Fruit fly (Drosophila melanogaster) whole organism, embryonic: Measurements from ENCODE around the gene Ak1.

Experiments used
- Abd-B ChIP-seq: fragments of 200-800 bp; sonication (Bioruptor generic); optimal IDR thresholded peaks from 2 replicates; lab custom pipeline; 2018; ENCODE audit warnings: missing biosample characterization, mild to moderate bottlenecking, missing genetic modification characterization, moderate library complexity
- CG10209 ChIP-seq: fragments of 200-800 bp; sonication (Bioruptor generic); optimal IDR thresholded peaks from 3 replicates; lab custom pipeline; 2017; ENCODE audit warnings: missing biosample characterization, mild to moderate bottlenecking, missing genetic modification characterization, missing genetic modification reagents
- CG11247 ChIP-seq: fragments of 200-800 bp; sonication (Bioruptor generic); IDR thresholded peaks from 2 replicates; pipeline ENCODE4 v1.3.6; 2022; ENCODE audit warnings: missing biosample characterization, missing genetic modification characterization
- CG11504 ChIP-seq: fragments of 200-800 bp; sonication (Bioruptor generic); optimal IDR thresholded peaks from 3 replicates; lab custom pipeline; 2019; ENCODE audit warnings: missing biosample characterization, mild to moderate bottlenecking, missing genetic modification characterization, moderate library complexity
- CG13296 ChIP-seq: fragments of 200-800 bp; sonication (Bioruptor generic); optimal IDR thresholded peaks from 3 replicates; lab custom pipeline; 2018; ENCODE audit warnings: missing biosample characterization, mild to moderate bottlenecking, missing genetic modification characterization
- CG15601 ChIP-seq: fragments of 200-800 bp; sonication (Bioruptor generic); optimal IDR thresholded peaks from 3 replicates; lab custom pipeline; 2019; ENCODE audit warnings: missing biosample characterization, mild to moderate bottlenecking, missing genetic modification characterization, moderate library complexity
- CG18476 ChIP-seq: fragments of 200-800 bp; sonication (Bioruptor generic); optimal IDR thresholded peaks from 2 replicates; lab custom pipeline; 2016; ENCODE audit warnings: missing biosample characterization, mild to moderate bottlenecking, missing genetic modification characterization
- CG18599 ChIP-seq: fragments of 200-800 bp; sonication (Bioruptor generic); optimal IDR thresholded peaks from 3 replicates; lab custom pipeline; 2017; ENCODE audit warnings: missing biosample characterization, missing genetic modification characterization, mild to moderate bottlenecking, moderate library complexity, missing genetic modification reagents
- CG33557 ChIP-seq: fragments of 200-800 bp; sonication (Bioruptor generic); optimal IDR thresholded peaks from 2 replicates; lab custom pipeline; 2019; ENCODE audit warnings: missing biosample characterization, mild to moderate bottlenecking, missing genetic modification characterization, moderate library complexity
- CG4424 ChIP-seq: fragments of 200-800 bp; sonication (Bioruptor generic); optimal IDR thresholded peaks from 3 replicates; lab custom pipeline; 2016; ENCODE audit warnings: missing biosample characterization, missing genetic modification characterization
- CG4820 ChIP-seq: fragments of 200-800 bp; sonication (Bioruptor generic); optimal IDR thresholded peaks from 3 replicates; lab custom pipeline; 2016; ENCODE audit warnings: missing biosample characterization, missing genetic modification characterization
- CG5180 ChIP-seq: fragments of 200-800 bp; sonication (Bioruptor generic); optimal IDR thresholded peaks from 3 replicates; lab custom pipeline; 2017; ENCODE audit warnings: missing biosample characterization, missing genetic modification characterization, mild to moderate bottlenecking, moderate library complexity, missing genetic modification reagents
- CG6254 ChIP-seq: fragments of 200-800 bp; sonication (Bioruptor generic); optimal IDR thresholded peaks from 3 replicates; lab custom pipeline; 2017; ENCODE audit warnings: mild to moderate bottlenecking, missing biosample characterization, missing genetic modification reagents, missing genetic modification characterization
- CG9797 ChIP-seq: fragments of 200-800 bp; sonication (Bioruptor generic); optimal IDR thresholded peaks from 3 replicates; lab custom pipeline; 2018; ENCODE audit warnings: missing biosample characterization, mild to moderate bottlenecking, missing genetic modification characterization
- Camta ChIP-seq: fragments of 200-800 bp; sonication (Bioruptor generic); optimal IDR thresholded peaks from 2 replicates; lab custom pipeline; 2016; ENCODE audit warnings: missing biosample characterization, missing genetic modification characterization
- Dll ChIP-seq: fragments of 200-800 bp; sonication (Bioruptor generic); IDR thresholded peaks from 4 replicates; pipeline ENCODE4 v1.3.6; 2022; ENCODE audit warnings: missing biosample characterization, missing genetic modification characterization; ENCODE audit not compliant: partially characterized antibody
- Drgx ChIP-seq: fragments of 200-800 bp; sonication (Bioruptor generic); IDR thresholded peaks from 2 replicates; pipeline ENCODE4 v1.3.6; 2022; ENCODE audit warnings: missing biosample characterization, missing genetic modification characterization
- E2f1 ChIP-seq: fragments of 200-800 bp; sonication (Bioruptor generic); IDR thresholded peaks from 2 replicates; pipeline ENCODE4 v1.3.6; 2022; ENCODE audit warnings: missing biosample characterization, missing genetic modification characterization
- E2f2 ChIP-seq: fragments of 200-800 bp; sonication (Bioruptor generic); IDR thresholded peaks from 2 replicates; pipeline ENCODE4 v1.3.6; 2022; ENCODE audit warnings: missing biosample characterization, missing genetic modification characterization
- Med ChIP-seq: fragments of 200-800 bp; sonication (Bioruptor generic); peaks from one replicate; lab custom pipeline; 2016; ENCODE audit warnings: missing biosample characterization, missing genetic modification characterization, mild to moderate bottlenecking, inconsistent platforms, moderate library complexity
- Oli ChIP-seq: fragments of 200-800 bp; sonication (Bioruptor generic); optimal IDR thresholded peaks from 2 replicates; lab custom pipeline; 2018; ENCODE audit warnings: missing biosample characterization, mild to moderate bottlenecking, missing genetic modification characterization, moderate library complexity
- Ravus ChIP-seq: fragments of 200-800 bp; sonication (Bioruptor generic); IDR thresholded peaks from 2 replicates; pipeline ENCODE4 v1.3.6; 2022; ENCODE audit warnings: missing biosample characterization, missing genetic modification characterization
- Sox100B ChIP-seq: fragments of 200-800 bp; sonication (Bioruptor generic); optimal IDR thresholded peaks from 3 replicates; lab custom pipeline; 2018; ENCODE audit warnings: missing biosample characterization, mild to moderate bottlenecking, missing genetic modification characterization
- Sox102F ChIP-seq: fragments of 200-800 bp; sonication (Bioruptor generic); optimal IDR thresholded peaks from 2 replicates; lab custom pipeline; 2018; ENCODE audit warnings: missing biosample characterization, mild to moderate bottlenecking, missing genetic modification characterization, moderate library complexity
- Spps ChIP-seq: fragments of 200-800 bp; sonication (Bioruptor generic); optimal IDR thresholded peaks from 2 replicates; lab custom pipeline; 2018; ENCODE audit warnings: missing biosample characterization, mild to moderate bottlenecking, missing genetic modification characterization
- bcd ChIP-seq: fragments of 200-800 bp; sonication (Bioruptor generic); optimal IDR thresholded peaks from 2 replicates; lab custom pipeline; 2017; ENCODE audit warnings: missing biosample characterization, mild to moderate bottlenecking, missing genetic modification characterization
- danr ChIP-seq: fragments of 200-800 bp; sonication (Bioruptor generic); IDR thresholded peaks from 2 replicates; pipeline ENCODE4 v1.3.6; 2022; ENCODE audit warnings: missing biosample characterization, missing genetic modification characterization
- dysf ChIP-seq: fragments of 200-800 bp; sonication (Bioruptor generic); IDR thresholded peaks from 3 replicates; pipeline ENCODE4 v1.3.6; 2022; ENCODE audit warnings: missing biosample characterization, missing genetic modification characterization
- eve ChIP-seq, 2 experiments: fragments of >200 bp; optimal IDR thresholded peaks; 2 replicates each; lab custom pipeline; 2017; ENCODE audit warnings: missing biosample characterization in 2 of 2, missing genetic modification characterization in 2 of 2
- fd102C ChIP-seq: fragments of 200-800 bp; sonication (Bioruptor generic); optimal IDR thresholded peaks from 2 replicates; lab custom pipeline; 2018; ENCODE audit warnings: missing biosample characterization, mild to moderate bottlenecking, missing genetic modification characterization, moderate library complexity
- gfzf ChIP-seq: fragments of 200-800 bp; sonication (Bioruptor generic); optimal IDR thresholded peaks from 2 replicates; lab custom pipeline; 2016; ENCODE audit warnings: missing biosample characterization, mild to moderate bottlenecking, missing genetic modification characterization, moderate library complexity
- gro ChIP-seq: fragments of 200-800 bp; sonication (Bioruptor generic); optimal IDR thresholded peaks from 2 replicates; lab custom pipeline; 2016; ENCODE audit warnings: missing biosample characterization, missing genetic modification characterization
- gsb-n ChIP-seq: fragments of 200-800 bp; sonication (Bioruptor generic); optimal IDR thresholded peaks from 3 replicates; lab custom pipeline; 2018; ENCODE audit warnings: missing biosample characterization, mild to moderate bottlenecking, missing genetic modification characterization
- jing ChIP-seq: fragments of 200-800 bp; sonication (Bioruptor generic); optimal IDR thresholded peaks from 2 replicates; lab custom pipeline; 2018; ENCODE audit warnings: missing biosample characterization, mild to moderate bottlenecking, missing genetic modification characterization
- lmd ChIP-seq: fragments of 200-800 bp; sonication (Bioruptor generic); IDR thresholded peaks from 2 replicates; pipeline ENCODE4 v1.3.6; 2022; ENCODE audit warnings: missing biosample characterization, missing genetic modification characterization
- nmo ChIP-seq: fragments of 200-800 bp; sonication (Bioruptor generic); optimal IDR thresholded peaks from 2 replicates; lab custom pipeline; 2018; ENCODE audit warnings: missing biosample characterization, mild to moderate bottlenecking, missing genetic modification characterization, moderate library complexity
- pan ChIP-seq, 4 experiments: fragments of >200 bp in 3 of 4; fragments of 200-800 bp in 1 of 4; sonication (Bioruptor generic) in 1 of 4; optimal IDR thresholded peaks in 3 of 4; IDR thresholded peaks in 1 of 4; 2 replicates each; pipeline versions ENCODE4 v1.3.6 to Lab custom; 2017 to 2022; ENCODE audit warnings: missing biosample characterization in 2 of 4, missing genetic modification characterization in 2 of 4, mixed read lengths in 1 of 4
- phol ChIP-seq: fragments of 200-800 bp; sonication (Bioruptor generic); optimal IDR thresholded peaks from 3 replicates; lab custom pipeline; 2018; ENCODE audit warnings: missing biosample characterization, mild to moderate bottlenecking, missing genetic modification characterization, moderate library complexity
- prd ChIP-seq, 3 experiments: fragments of >200 bp in 2 of 3; fragments of 200-800 bp in 1 of 3; sonication (Bioruptor generic) in 1 of 3; optimal IDR thresholded peaks in 2 of 3; IDR thresholded peaks in 1 of 3; 2 replicates in 2 of 3; 3 replicates in 1 of 3; pipeline versions ENCODE4 v1.3.6 to Lab custom; 2017 to 2022; ENCODE audit warnings: missing biosample characterization in 1 of 3, missing genetic modification characterization in 1 of 3
- row ChIP-seq: fragments of 200-800 bp; sonication (Bioruptor generic); IDR thresholded peaks from 3 replicates; pipeline ENCODE4 v1.3.6; 2022; ENCODE audit warnings: missing biosample characterization, missing genetic modification characterization
- sd ChIP-seq: fragments of 200-800 bp; sonication (Bioruptor generic); optimal IDR thresholded peaks from 3 replicates; lab custom pipeline; 2018; ENCODE audit warnings: missing biosample characterization, mild to moderate bottlenecking, missing genetic modification characterization, moderate library complexity
- sim ChIP-seq: fragments of 200-800 bp; sonication (Bioruptor generic); IDR thresholded peaks from 2 replicates; pipeline ENCODE4 v1.3.6; 2022; ENCODE audit warnings: missing biosample characterization, missing genetic modification characterization
- slou ChIP-seq: fragments of 200-800 bp; sonication (Bioruptor generic); optimal IDR thresholded peaks from 3 replicates; lab custom pipeline; 2016; ENCODE audit warnings: missing biosample characterization, missing genetic modification characterization
- sug ChIP-seq: fragments of 200-800 bp; optimal IDR thresholded peaks from 2 replicates; lab custom pipeline; 2019; ENCODE audit warnings: missing biosample characterization, mild to moderate bottlenecking, missing genetic modification characterization, moderate library complexity
- tap ChIP-seq: fragments of 200-800 bp; optimal IDR thresholded peaks from 3 replicates; lab custom pipeline; 2019; ENCODE audit warnings: missing biosample characterization, mild to moderate bottlenecking, missing genetic modification characterization, moderate library complexity
- zfh2 ChIP-seq: fragments of 200-800 bp; sonication (Bioruptor generic); optimal IDR thresholded peaks from 2 replicates; lab custom pipeline; 2016; ENCODE audit warnings: missing biosample characterization, missing genetic modification characterization

Ak1 gene

DNA sequence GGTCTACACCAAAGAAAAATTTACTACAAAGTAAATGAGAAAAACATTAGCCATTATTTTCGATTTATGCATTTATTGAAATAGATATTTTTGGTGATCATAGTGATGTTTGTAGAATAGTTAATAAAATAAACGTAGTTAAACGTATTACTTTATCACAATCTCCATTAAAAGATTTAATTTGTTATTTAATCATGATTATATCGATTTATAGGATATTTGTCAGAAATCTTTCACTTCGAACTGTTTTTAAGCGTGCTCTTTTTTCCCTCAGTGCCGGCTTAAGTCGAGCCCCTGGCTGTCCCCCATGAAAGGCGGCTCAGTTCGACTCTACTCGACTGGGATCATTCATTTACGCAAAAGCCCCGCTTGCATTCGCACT, 19.7 kb upstream of the Ak1 start (continued):
- no peak for TF ChIP-seq CG33557 (GFP tag; lab: Kevin White, UChicago)
- peak; percentile 34 for TF ChIP-seq CG11504 (tag; lab: Kevin White, UChicago)
- TF ChIP-seq gfzf (GFP tag; lab: Kevin White, UChicago), result no peak
- peak; percentile 28 for TF ChIP-seq Sox100B (GFP tag; lab: Kevin White, UChicago)
- peak; percentile 27; the same call in 1 of the 3 replicates for TF ChIP-seq row (GFP tag; lab: Robert Waterston, UW)
- peak; percentile 10 for TF ChIP-seq nmo (GFP tag; lab: Kevin White, UChicago)
- TF ChIP-seq CG18476, result peak; percentile 15
- peak; percentile 38; the same call in 1 of the 2 replicates for TF ChIP-seq Drgx (GFP tag; lab: Robert Waterston, UW)
- TF ChIP-seq phol, result peak; percentile 7
- TF ChIP-seq prd (optimal IDR thresholded peaks at IDR 0.05; lab: Kevin White, UChicago), result no peak
- peak; percentile 45; the same call in 1 of the 3 replicates for TF ChIP-seq prd (GFP tag; IDR thresholded peaks at IDR 0.05; lab: Robert Waterston, UW)
- TF ChIP-seq tap (tag; lab: Kevin White, UChicago), result peak; percentile 9
- no peak for TF ChIP-seq eve (GFP tag; optimal IDR thresholded peaks at IDR 0.05; lab: Kevin White, UChicago)
- TF ChIP-seq sim (GFP tag; lab: Robert Waterston, UW), result no peak
- TF ChIP-seq CG9797 (GFP tag; lab: Kevin White, UChicago), result no peak
- TF ChIP-seq Oli (tag; lab: Kevin White, UChicago), result peak; percentile 15
- peak; percentile 42 for TF ChIP-seq lmd
- TF ChIP-seq dysf (GFP tag; lab: Robert Waterston, UW), result 0 out of 3 replicates have a peak, but pooled peaks have one; percentile 37
- 0 out of 2 replicates have a peak, but pooled peaks have one; percentile 11 for TF ChIP-seq danr (GFP tag; lab: Robert Waterston, UW)
- TF ChIP-seq, all 482 proteins: peak for 28

DNA sequence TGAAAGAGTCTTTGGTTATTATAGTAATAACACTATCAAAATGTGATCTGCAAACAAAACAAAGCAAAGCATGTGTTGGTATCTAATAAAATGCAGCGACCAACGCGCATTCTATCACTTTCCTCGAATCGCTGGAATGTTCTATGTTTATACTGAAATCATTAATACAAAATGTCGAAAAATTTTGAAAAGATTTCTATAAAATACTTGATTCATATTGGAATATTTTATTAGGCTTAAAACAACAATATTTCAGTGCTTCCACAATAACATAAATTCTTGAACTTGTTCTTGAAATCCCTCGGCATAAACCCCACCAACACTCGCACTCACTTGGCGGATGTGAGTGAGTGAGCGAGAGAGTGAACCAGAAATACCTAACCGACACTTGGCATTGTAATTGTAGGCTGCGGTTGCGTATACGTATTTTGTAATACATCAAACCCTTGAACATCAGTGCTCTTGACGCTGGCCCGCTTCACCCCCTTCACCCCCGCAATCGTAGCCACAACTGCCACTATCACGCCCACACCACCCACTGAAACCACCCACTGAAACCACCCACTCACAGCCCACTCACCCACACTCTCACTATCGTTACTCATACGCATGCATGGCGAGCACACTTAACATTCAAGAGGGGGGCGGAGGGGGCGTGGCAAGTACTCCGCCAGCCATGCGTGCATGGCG, 19.2 kb upstream of the Ak1 start:
- peak; percentile 31; the same call in 1 of the 2 replicates for TF ChIP-seq E2f2
- no peak for TF ChIP-seq jing
- TF ChIP-seq CG18599 (GFP tag; lab: Kevin White, UChicago), result peak; percentile 4
- peak; percentile 9 for TF ChIP-seq Spps (tag; lab: Kevin White, UChicago)
- peak; percentile 39; the same call in 1 of the 2 replicates for TF ChIP-seq E2f1 (GFP tag; lab: Robert Waterston, UW)
- TF ChIP-seq CG5180, result peak; percentile 11
- TF ChIP-seq sug (tag; lab: Kevin White, UChicago), result peak; percentile 12
- no peak for TF ChIP-seq fd102C (GFP tag; lab: Kevin White, UChicago)
- TF ChIP-seq CG4424 (GFP tag; lab: Kevin White, UChicago), result peak; percentile 2
- 0 out of 2 replicates have a peak, but pooled peaks have one; percentile 31 for TF ChIP-seq CG11247 (GFP tag; lab: Robert Waterston, UW)
- TF ChIP-seq gro (GFP tag; lab: Kevin White, UChicago), result no peak
- no peak for TF ChIP-seq bcd (GFP tag; lab: Kevin White, UChicago)
- TF ChIP-seq pan (optimal IDR thresholded peaks at IDR 0.05; lab: Kevin White, UChicago), result no peak
- TF ChIP-seq pan (GFP tag; optimal IDR thresholded peaks at IDR 0.05 in 1 of 2, IDR thresholded peaks at IDR 0.05 in 1 of 2), result peak in 1 of 2 experiments; percentile 66
- no peak for TF ChIP-seq CG33557 (GFP tag; lab: Kevin White, UChicago)
- TF ChIP-seq zfh2, result no peak
- TF ChIP-seq Dll (GFP tag; lab: Robert Waterston, UW), result no peak
- TF ChIP-seq nmo (GFP tag; lab: Kevin White, UChicago), result peak; percentile 48
- peak; percentile 31 for TF ChIP-seq CG13296 (GFP tag; lab: Kevin White, UChicago)
- no peak for TF ChIP-seq Camta (GFP tag; lab: Kevin White, UChicago)
- peak; percentile 78 for TF ChIP-seq Med (GFP tag; lab: Kevin White, UChicago)
- TF ChIP-seq slou (GFP tag; lab: Kevin White, UChicago), result no peak
- TF ChIP-seq sd (tag; lab: Kevin White, UChicago), result peak; percentile 72
- TF ChIP-seq CG10209 (GFP tag; lab: Kevin White, UChicago), result peak; percentile 6
- TF ChIP-seq CG11504 (tag; lab: Kevin White, UChicago), result peak; percentile 62
- TF ChIP-seq CG15601 (tag; lab: Kevin White, UChicago), result no peak
- TF ChIP-seq CG6254 (GFP tag; lab: Kevin White, UChicago), result no peak
- TF ChIP-seq Ravus, result no peak
- no peak for TF ChIP-seq Abd-B (GFP tag; lab: Kevin White, UChicago)
- peak; percentile 81 for TF ChIP-seq CG4820 (GFP tag; lab: Kevin White, UChicago)
- TF ChIP-seq gsb-n, result no peak
- peak; percentile 55 for TF ChIP-seq Sox102F (GFP tag; lab: Kevin White, UChicago)
